Worm (Caenorhabditis elegans): ENCODE results near the gene F56C4.1.

- TF ChIP-seq W03F9.2 (tag; optimal IDR thresholded peaks at IDR 0.05) (no peak), him-1 (tag; optimal IDR thresholded peaks at IDR 0.05) (no peak), dao-5 (tag; optimal IDR thresholded peaks at IDR 0.05) (no peak)
Observed at ce11 chrIV:10616366-10616765, 20.4 kb upstream of the F56C4.1 start.
